Worm (Caenorhabditis elegans): ENCODE results near the gene F09F7.6.

DNA sequence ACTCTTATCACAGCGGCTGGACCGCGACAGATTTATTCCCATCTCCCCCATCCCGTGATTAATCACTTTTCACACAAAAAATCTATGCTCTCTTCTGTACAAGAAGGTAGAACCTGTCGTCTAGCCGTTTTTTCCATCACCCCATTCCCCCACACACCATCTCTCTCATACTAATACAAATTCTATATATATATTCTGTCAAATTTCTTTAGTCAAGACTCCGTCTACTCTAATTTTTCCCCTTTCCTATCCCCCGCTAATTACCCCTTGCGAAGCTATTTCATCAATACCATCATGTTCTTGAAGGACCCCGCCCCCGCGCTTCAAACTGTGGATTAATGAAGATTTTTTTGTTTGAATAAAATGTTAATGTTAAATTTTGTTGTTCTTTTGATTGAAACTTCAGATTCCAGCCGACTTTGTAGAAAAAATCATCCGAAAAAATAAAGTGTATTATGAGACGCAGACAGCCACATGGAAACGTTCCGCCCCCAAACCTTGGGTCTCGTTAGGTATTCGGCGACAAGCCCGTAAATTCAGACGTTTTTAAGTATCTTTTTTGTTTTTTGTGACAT lies 45.8 kb downstream of the F09F7.6 start:
- TF ChIP-seq flt-1 (GFP tag; IDR thresholded peaks at IDR 0.05), result no peak
- no peak for TF ChIP-seq cog-1 (tag; optimal IDR thresholded peaks at IDR 0.05)
- no peak for TF ChIP-seq tab-1 (GFP tag; IDR thresholded peaks at IDR 0.05)
- TF ChIP-seq ztf-23 (GFP tag; IDR thresholded peaks at IDR 0.05), result 0 out of 2 replicates have a peak, but pooled peaks have one; percentile 52
- TF ChIP-seq ztf-29 (GFP tag; IDR thresholded peaks at IDR 0.05), result no peak

Data from whole organism, midembryonic.